Worm (Caenorhabditis elegans) whole organism, young adult: ENCODE results near the gene K11H12.3.

Experiments
- B0019.2 ChIP-seq: fragments of 200-800 bp; sonication (Bioruptor generic); conservative IDR thresholded peaks from 2 replicates; pipeline ENCODE4 v1.3.6; 2022; ENCODE audit warnings: missing genetic modification reagents, missing genetic modification characterization, missing compliant biosample characterization
- B0261.1 ChIP-seq: sonication (generic microtip); optimal IDR thresholded peaks from 2 replicates; lab custom pipeline; 2016; ENCODE audit warnings: mild to moderate bottlenecking, missing genetic modification characterization, moderate library complexity, missing compliant biosample characterization
- B0336.3 ChIP-seq: fragments of 200-800 bp; sonication (Bioruptor generic); IDR thresholded peaks from 2 replicates; pipeline ENCODE4 v1.3.6; 2022; ENCODE audit warnings: missing genetic modification characterization, missing compliant biosample characterization
- D2030.7 ChIP-seq: fragments of 200-800 bp; sonication (Bioruptor generic); IDR thresholded peaks from 2 replicates; pipeline ENCODE4 v1.3.6; 2022; ENCODE audit warnings: missing genetic modification reagents, missing genetic modification characterization, missing compliant biosample characterization
- F10E7.11 ChIP-seq: sonication (generic microtip); optimal IDR thresholded peaks from 2 replicates; lab custom pipeline; 2017; ENCODE audit warnings: mild to moderate bottlenecking, missing genetic modification characterization, moderate library complexity, missing compliant biosample characterization
- F23B12.7 ChIP-seq: sonication (generic microtip); optimal IDR thresholded peaks from 2 replicates; lab custom pipeline; 2017; ENCODE audit warnings: missing genetic modification characterization, mild to moderate bottlenecking, missing compliant biosample characterization, antibody characterized with exemption, moderate library complexity; ENCODE audit not compliant: insufficient read depth
- F52B5.7 ChIP-seq: sonication (generic microtip); optimal IDR thresholded peaks from 2 replicates; lab custom pipeline; 2016; ENCODE audit warnings: mild to moderate bottlenecking, missing genetic modification characterization, missing compliant biosample characterization
- F55B11.4 ChIP-seq: sonication (generic microtip); optimal IDR thresholded peaks from 2 replicates; lab custom pipeline; 2016; ENCODE audit warnings: missing compliant biosample characterization, missing genetic modification characterization, borderline replicate concordance; ENCODE audit not compliant: insufficient read depth
- K12H6.12 ChIP-seq: fragments of 200-800 bp; sonication (Bioruptor generic); optimal IDR thresholded peaks from 2 replicates; lab custom pipeline; 2018; ENCODE audit warnings: mild to moderate bottlenecking, missing genetic modification characterization, missing compliant biosample characterization
- Y53G8AR.9 ChIP-seq: fragments of 200-800 bp; sonication (Bioruptor generic); conservative IDR thresholded peaks from 2 replicates; pipeline ENCODE4 v1.3.6; 2022; ENCODE audit warnings: missing genetic modification reagents, missing genetic modification characterization, missing compliant biosample characterization
- Y56A3A.18 ChIP-seq: fragments of 200-800 bp; sonication (Bioruptor generic); IDR thresholded peaks from 2 replicates; pipeline ENCODE4 v1.3.6; 2022; ENCODE audit warnings: missing genetic modification reagents, missing genetic modification characterization, missing compliant biosample characterization
- Y67H2A.10 ChIP-seq: fragments of 200-800 bp; sonication (Bioruptor generic); conservative IDR thresholded peaks from 2 replicates; pipeline ENCODE4 v1.3.6; 2022; ENCODE audit warnings: missing genetic modification reagents, missing genetic modification characterization, missing compliant biosample characterization
- Y79H2A.3 ChIP-seq: fragments of 200-800 bp; sonication (Bioruptor generic); conservative IDR thresholded peaks from 2 replicates; pipeline ENCODE4 v1.3.6; 2022; ENCODE audit warnings: missing genetic modification reagents, missing genetic modification characterization, missing compliant biosample characterization
- attf-6 ChIP-seq: fragments of 200-800 bp; sonication (Bioruptor generic); IDR thresholded peaks from 2 replicates; pipeline ENCODE4 v1.3.6; 2022; ENCODE audit warnings: missing genetic modification reagents, missing genetic modification characterization, missing compliant biosample characterization
- bed-1 ChIP-seq: fragments of 200-800 bp; sonication (Bioruptor generic); IDR thresholded peaks from 2 replicates; pipeline ENCODE4 v1.3.6; 2022; ENCODE audit warnings: missing genetic modification reagents, missing genetic modification characterization, missing compliant biosample characterization
- ceh-100 ChIP-seq: fragments of 200-800 bp; sonication (Bioruptor generic); IDR thresholded peaks from 2 replicates; pipeline ENCODE4 v1.3.6; 2022; ENCODE audit warnings: missing genetic modification reagents, missing genetic modification characterization, missing compliant biosample characterization
- ceh-58 ChIP-seq: fragments of 200-800 bp; sonication (Bioruptor generic); IDR thresholded peaks from 2 replicates; pipeline ENCODE4 v1.3.6; 2022; ENCODE audit warnings: missing genetic modification characterization, missing compliant biosample characterization
- ceh-79 ChIP-seq: sonication (generic microtip); optimal IDR thresholded peaks from 2 replicates; lab custom pipeline; 2017; ENCODE audit warnings: mild to moderate bottlenecking, missing genetic modification characterization, missing compliant biosample characterization
- ceh-91 ChIP-seq: fragments of 200-800 bp; sonication (Bioruptor generic); IDR thresholded peaks from 2 replicates; pipeline ENCODE4 v1.3.6; 2022; ENCODE audit warnings: missing genetic modification reagents, missing genetic modification characterization, missing compliant biosample characterization
- dox-1 ChIP-seq: fragments of 200-800 bp; sonication (Bioruptor generic); IDR thresholded peaks from 2 replicates; pipeline ENCODE4 v1.3.6; 2022; ENCODE audit warnings: missing genetic modification reagents, missing genetic modification characterization, missing compliant biosample characterization
- efl-1 ChIP-seq: fragments of 150-350 bp; optimal IDR thresholded peaks from 2 replicates; lab custom pipeline; 2014; ENCODE audit warnings: missing biosample characterization, missing genetic modification reagents, missing genetic modification characterization
- egl-18 ChIP-seq: fragments of 200-800 bp; sonication (Bioruptor generic); IDR thresholded peaks from 2 replicates; pipeline ENCODE4 v1.3.6; 2022; ENCODE audit warnings: missing genetic modification reagents, missing genetic modification characterization, missing compliant biosample characterization
- ets-4 ChIP-seq: fragments of 200-800 bp; sonication (Bioruptor generic); optimal IDR thresholded peaks from 2 replicates; lab custom pipeline; 2018; ENCODE audit warnings: mild to moderate bottlenecking, missing genetic modification characterization, missing compliant biosample characterization
- gei-17 ChIP-seq: fragments of 200-800 bp; sonication (Bioruptor generic); optimal IDR thresholded peaks from 2 replicates; lab custom pipeline; 2018; ENCODE audit warnings: mild to moderate bottlenecking, missing genetic modification characterization, missing compliant biosample characterization
- hlh-12 ChIP-seq: sonication (generic microtip); optimal IDR thresholded peaks from 2 replicates; lab custom pipeline; 2016; ENCODE audit warnings: missing genetic modification characterization, missing compliant biosample characterization
- hmg-1.2 ChIP-seq: fragments of 200-800 bp; sonication (Bioruptor generic); IDR thresholded peaks from 2 replicates; pipeline ENCODE4 v1.3.6; 2022; ENCODE audit warnings: missing genetic modification reagents, missing genetic modification characterization, missing compliant biosample characterization
- hrde-1 ChIP-seq: sonication (generic microtip); optimal IDR thresholded peaks from 2 replicates; lab custom pipeline; 2016; ENCODE audit warnings: missing genetic modification characterization, mild to moderate bottlenecking, missing compliant biosample characterization, moderate library complexity, missing genotype, missing genetic modification reagents, borderline replicate concordance
- hsf-1 ChIP-seq: fragments of 200-800 bp; sonication (Bioruptor generic); IDR thresholded peaks from 2 replicates; pipeline ENCODE4 v1.3.6; 2022; ENCODE audit warnings: missing genetic modification reagents, missing genetic modification characterization, missing compliant biosample characterization
- let-526 ChIP-seq: fragments of 200-800 bp; sonication (Bioruptor generic); IDR thresholded peaks from 2 replicates; pipeline ENCODE4 v1.3.6; 2022; ENCODE audit warnings: missing genetic modification reagents, missing genetic modification characterization, missing compliant biosample characterization
- let-607 ChIP-seq, 2 experiments: fragments of 200-800 bp in 1 of 2; sonication (Bioruptor generic) in 1 of 2; sonication (generic microtip) in 1 of 2; optimal IDR thresholded peaks; 2 replicates each; lab custom pipeline; 2016 to 2018; ENCODE audit warnings: mild to moderate bottlenecking in 2 of 2, missing compliant biosample characterization in 2 of 2, missing genetic modification characterization in 2 of 2, moderate library complexity in 2 of 2, missing genotype in 1 of 2
- lir-1 ChIP-seq: fragments of 200-800 bp; sonication (Bioruptor generic); conservative IDR thresholded peaks from 2 replicates; pipeline ENCODE4 v1.3.6; 2022; ENCODE audit warnings: missing genetic modification reagents, missing genetic modification characterization, missing compliant biosample characterization
- lsy-27 ChIP-seq: sonication (generic microtip); optimal IDR thresholded peaks from 2 replicates; lab custom pipeline; 2017; ENCODE audit warnings: missing genetic modification characterization, mild to moderate bottlenecking, missing compliant biosample characterization, antibody characterized with exemption, missing genotype, borderline replicate concordance; ENCODE audit not compliant: insufficient read depth
- madf-6 ChIP-seq: fragments of 200-800 bp; sonication (Bioruptor generic); IDR thresholded peaks from 2 replicates; pipeline ENCODE4 v1.3.6; 2022; ENCODE audit warnings: missing genetic modification reagents, missing genetic modification characterization, missing compliant biosample characterization
- madf-8 ChIP-seq: fragments of 200-800 bp; sonication (Bioruptor generic); conservative IDR thresholded peaks from 2 replicates; pipeline ENCODE4 v1.3.6; 2022; ENCODE audit warnings: missing genetic modification reagents, missing genetic modification characterization, missing compliant biosample characterization
- mxl-1 ChIP-seq: sonication (generic microtip); optimal IDR thresholded peaks from 2 replicates; lab custom pipeline; 2016; ENCODE audit warnings: missing genetic modification characterization, missing compliant biosample characterization
- nhr-27 ChIP-seq: fragments of 200-800 bp; sonication (Bioruptor generic); optimal IDR thresholded peaks from 2 replicates; lab custom pipeline; 2018; ENCODE audit warnings: mild to moderate bottlenecking, missing genetic modification characterization, moderate library complexity, missing compliant biosample characterization
- nhr-80 ChIP-seq: sonication (generic microtip); optimal IDR thresholded peaks from 2 replicates; lab custom pipeline; 2016; ENCODE audit warnings: missing genetic modification characterization, missing compliant biosample characterization
- nhr-90 ChIP-seq: sonication (generic microtip); optimal IDR thresholded peaks from 2 replicates; lab custom pipeline; 2016; ENCODE audit warnings: missing genotype, mild to moderate bottlenecking, missing genetic modification characterization, missing compliant biosample characterization
- sdz-38 ChIP-seq: sonication (generic microtip); optimal IDR thresholded peaks from 2 replicates; lab custom pipeline; 2016; ENCODE audit warnings: missing genotype, missing genetic modification characterization, missing compliant biosample characterization
- snpc-1.1 ChIP-seq: sonication (generic microtip); optimal IDR thresholded peaks from 2 replicates; lab custom pipeline; 2017; ENCODE audit warnings: missing genetic modification characterization, mild to moderate bottlenecking, missing compliant biosample characterization, antibody characterized with exemption, moderate library complexity, missing genotype, missing genetic modification reagents; ENCODE audit not compliant: insufficient read depth
- snpc-3.4 ChIP-seq: sonication (generic microtip); optimal IDR thresholded peaks from 2 replicates; lab custom pipeline; 2017; ENCODE audit warnings: missing genetic modification characterization, mild to moderate bottlenecking, missing compliant biosample characterization, antibody characterized with exemption, moderate library complexity, missing genotype, missing genetic modification reagents
- tbx-9 ChIP-seq: sonication (generic microtip); optimal IDR thresholded peaks from 2 replicates; lab custom pipeline; 2016; ENCODE audit warnings: borderline replicate concordance, missing genetic modification characterization, inconsistent platforms, missing compliant biosample characterization
- tlf-1 ChIP-seq: fragments of 200-800 bp; sonication (Bioruptor generic); optimal IDR thresholded peaks from 2 replicates; lab custom pipeline; 2018; ENCODE audit warnings: mild to moderate bottlenecking, missing genetic modification characterization, missing compliant biosample characterization
- zfh-2 ChIP-seq: fragments of 200-800 bp; sonication (Bioruptor generic); conservative IDR thresholded peaks from 2 replicates; pipeline ENCODE4 v1.3.6; 2022; ENCODE audit warnings: missing genetic modification reagents, missing genetic modification characterization, missing compliant biosample characterization
- ztf-18 ChIP-seq: sonication (generic microtip); optimal IDR thresholded peaks from 2 replicates; lab custom pipeline; 2016; ENCODE audit warnings: missing genotype, mild to moderate bottlenecking, missing genetic modification characterization, missing compliant biosample characterization
- ztf-26 ChIP-seq: sonication (generic microtip); optimal IDR thresholded peaks from 2 replicates; lab custom pipeline; 2017; ENCODE audit warnings: missing genetic modification characterization, missing compliant biosample characterization
- ztf-28 ChIP-seq: fragments of 200-800 bp; sonication (Bioruptor generic); IDR thresholded peaks from 2 replicates; pipeline ENCODE4 v1.3.6; 2022; ENCODE audit warnings: missing genetic modification reagents, missing genetic modification characterization, missing compliant biosample characterization

Gene K11H12.3

ce11 chrIV:657932-658331 lies 15.3 kb downstream of the K11H12.3 start (continued):
- peak; percentile 95 for TF ChIP-seq snpc-1.1 (tag; lab: Kevin White, UChicago)
- no peak for TF ChIP-seq efl-1 (GFP tag; lab: Kevin White, UChicago)
- TF ChIP-seq ztf-26: peak; percentile 48
- no peak for TF ChIP-seq F10E7.11
- no peak for TF ChIP-seq hlh-12 (tag; lab: Kevin White, UChicago)
- no peak for TF ChIP-seq let-526 (GFP tag; lab: Robert Waterston, UW)
- no peak for TF ChIP-seq ceh-58 (GFP tag; lab: Robert Waterston, UW)
- TF ChIP-seq dox-1 (GFP tag; lab: Robert Waterston, UW): peak; percentile 80
- peak; percentile 79 for TF ChIP-seq Y53G8AR.9
- no peak for TF ChIP-seq Y79H2A.3 (GFP tag; lab: Robert Waterston, UW)
- no peak for TF ChIP-seq K12H6.12 (tag; lab: Kevin White, UChicago)
- TF ChIP-seq snpc-3.4 (tag; lab: Kevin White, UChicago): peak; percentile 87
- no peak for TF ChIP-seq F23B12.7 (tag; lab: Kevin White, UChicago)
- no peak; the same call in 1 of the 2 replicates for TF ChIP-seq lir-1
- TF ChIP-seq F52B5.7 (tag; lab: Kevin White, UChicago): no peak
- 0 out of 2 replicates have a peak, but pooled peaks have one; percentile 23 for TF ChIP-seq B0019.2 (GFP tag; lab: Robert Waterston, UW)
- no peak for TF ChIP-seq nhr-90 (tag; lab: Kevin White, UChicago)
- peak; percentile 59 for TF ChIP-seq B0261.1 (tag; lab: Kevin White, UChicago)
- TF ChIP-seq D2030.7 (GFP tag; lab: Robert Waterston, UW): peak; percentile 88
- no peak for TF ChIP-seq madf-8 (GFP tag; lab: Robert Waterston, UW)
- peak; percentile 96 for TF ChIP-seq hmg-1.2 (GFP tag; lab: Robert Waterston, UW)
- TF ChIP-seq bed-1 (GFP tag; lab: Robert Waterston, UW): no peak
- TF ChIP-seq let-607 (tag; optimal IDR thresholded peaks at IDR 0.05; lab: Kevin White, UChicago): peak in 1 of 2 experiments; percentile 2
- no peak for TF ChIP-seq gei-17 (GFP tag; lab: Kevin White, UChicago)
- TF ChIP-seq egl-18 (GFP tag; lab: Robert Waterston, UW): no peak
- TF ChIP-seq ceh-100 (GFP tag; lab: Robert Waterston, UW): no peak
- TF ChIP-seq F55B11.4: no peak
- TF ChIP-seq tlf-1 (GFP tag; lab: Kevin White, UChicago): peak; percentile 52
- no peak for TF ChIP-seq ceh-91
- peak; percentile 55; the same call in 1 of the 2 replicates for TF ChIP-seq B0336.3 (GFP tag; lab: Robert Waterston, UW)
- TF ChIP-seq ceh-79 (tag; lab: Kevin White, UChicago): no peak
- TF ChIP-seq ets-4 (GFP tag; lab: Kevin White, UChicago): no peak
- no peak for TF ChIP-seq ztf-18 (tag; lab: Kevin White, UChicago)
- peak; percentile 52; the same call in 1 of the 2 replicates for TF ChIP-seq zfh-2 (GFP tag; lab: Robert Waterston, UW)
- no peak for TF ChIP-seq lsy-27 (tag; lab: Kevin White, UChicago)
- no peak for TF ChIP-seq Y67H2A.10
- no peak for TF ChIP-seq nhr-27
- TF ChIP-seq mxl-1 (tag; lab: Kevin White, UChicago): no peak
- TF ChIP-seq nhr-80 (tag; lab: Kevin White, UChicago): no peak
- TF ChIP-seq sdz-38: no peak
- TF ChIP-seq hsf-1 (GFP tag; lab: Robert Waterston, UW): peak; percentile 63
- TF ChIP-seq ztf-28 (GFP tag; lab: Robert Waterston, UW): no peak
- TF ChIP-seq tbx-9 (tag; lab: Kevin White, UChicago): no peak
- TF ChIP-seq hrde-1: no peak
- 0 out of 2 replicates have a peak, but pooled peaks have one; percentile 54 for TF ChIP-seq attf-6
- TF ChIP-seq madf-6 (GFP tag; lab: Robert Waterston, UW): peak; percentile 68
- TF ChIP-seq Y56A3A.18 (GFP tag; lab: Robert Waterston, UW): 0 out of 2 replicates have a peak, but pooled peaks have one; percentile 56
